Worm (Caenorhabditis elegans) whole organism, early embryonic: ENCODE data around the gene T12A2.21.

ENCODE experiments used
- ama-1 ChIP-seq: fragments of 150-350 bp; optimal IDR thresholded peaks from 2 replicates; lab custom pipeline; 2014
- ceh-13 ChIP-seq: fragments of 200-800 bp; sonication (Bioruptor generic); optimal IDR thresholded peaks from 2 replicates; lab custom pipeline; 2018; ENCODE audit warnings: mild to moderate bottlenecking, missing genetic modification characterization, missing compliant biosample characterization
- flt-1 ChIP-seq: fragments of 200-800 bp; sonication (Bioruptor generic); IDR thresholded peaks from 2 replicates; pipeline ENCODE4 v1.3.6; 2022; ENCODE audit warnings: missing genetic modification characterization, missing compliant biosample characterization
- pes-1 ChIP-seq: fragments of 200-800 bp; sonication (Bioruptor generic); IDR thresholded peaks from 2 replicates; pipeline ENCODE4 v1.3.6; 2022; ENCODE audit warnings: missing genetic modification reagents, missing genetic modification characterization, missing compliant biosample characterization
- scrt-1 ChIP-seq: fragments of 200-800 bp; sonication (Bioruptor generic); IDR thresholded peaks from 2 replicates; pipeline ENCODE4 v1.3.6; 2022; ENCODE audit warnings: missing genetic modification characterization, missing compliant biosample characterization

ce11 chrIII:6215476-6215875 is 21.1 kb downstream of the T12A2.21 start, which contains the start of gene C23G10.11:
- no peak for TF ChIP-seq pes-1
- no peak for TF ChIP-seq ama-1
- no peak for TF ChIP-seq ceh-13 (GFP tag; lab: Kevin White, UChicago)
- TF ChIP-seq flt-1 (GFP tag; lab: Robert Waterston, UW), result no peak
- TF ChIP-seq scrt-1 (GFP tag; lab: Robert Waterston, UW), result no peak
